Worm (Caenorhabditis elegans): ENCODE data around the gene eef-1B.1.

The eef-1B.1 gene

ce11 chrIII:7977224-7977623 is 4.0 kb upstream of the eef-1B.1 start (continued):
- TF ChIP-seq hlh-30 (tag; optimal IDR thresholded peaks at IDR 0.05; ENCODE audit: insufficient read depth) = no peak
- no peak for TF ChIP-seq snpc-4 (tag; optimal IDR thresholded peaks at IDR 0.05)
- TF ChIP-seq madf-5 (GFP tag; IDR thresholded peaks at IDR 0.05) = no peak
- TF ChIP-seq nhr-10 (tag; optimal IDR thresholded peaks at IDR 0.05) = no peak
- no peak for TF ChIP-seq tag-97 (GFP tag; IDR thresholded peaks at IDR 0.05)
- TF ChIP-seq ceh-28 (tag; optimal IDR thresholded peaks at IDR 0.05) = no peak
- TF ChIP-seq Y5F2A.4 (GFP tag; optimal IDR thresholded peaks at IDR 0.05) = no peak
- TF ChIP-seq mxl-3 (GFP tag; optimal IDR thresholded peaks at IDR 0.05) = no peak
- TF ChIP-seq zfp-2 (tag; optimal IDR thresholded peaks at IDR 0.05) = no peak
- TF ChIP-seq ceh-44 (GFP tag; IDR thresholded peaks at IDR 0.05) = no peak
- TF ChIP-seq ceh-82 (tag; optimal IDR thresholded peaks at IDR 0.05) = no peak
- TF ChIP-seq Y75B8A.6 (GFP tag; IDR thresholded peaks at IDR 0.05) = 0 out of 2 replicates have a peak, but pooled peaks have one; percentile 53
- 0 out of 2 replicates have a peak, but pooled peaks have one; percentile 29 for TF ChIP-seq php-3 (GFP tag; IDR thresholded peaks at IDR 0.05)
- TF ChIP-seq R02D3.7 (tag; optimal IDR thresholded peaks at IDR 0.05) = no peak
- TF ChIP-seq nhr-41 (GFP tag; IDR thresholded peaks at IDR 0.05) = no peak
- TF ChIP-seq daf-16 (GFP tag; optimal IDR thresholded peaks at IDR 0.05) = no peak
- TF ChIP-seq daf-16 (tag; optimal IDR thresholded peaks at IDR 0.05) = no peak
- no peak for TF ChIP-seq ZK546.5 (tag; optimal IDR thresholded peaks at IDR 0.05)
- peak; percentile 1 for TF ChIP-seq mep-1 (tag; optimal IDR thresholded peaks at IDR 0.05)
- TF ChIP-seq spr-1 (tag; optimal IDR thresholded peaks at IDR 0.05) = no peak
- TF ChIP-seq F44E2.7 (GFP tag; IDR thresholded peaks at IDR 0.05) = no peak
- no peak for TF ChIP-seq F10B5.3 (tag; optimal IDR thresholded peaks at IDR 0.05)
- TF ChIP-seq nhr-48 (tag; optimal IDR thresholded peaks at IDR 0.05) = no peak
- TF ChIP-seq snpc-1.2 (GFP tag; IDR thresholded peaks at IDR 0.05) = no peak; the same call in 1 of the 2 replicates
- TF ChIP-seq pha-4 (GFP tag; IDR thresholded peaks at IDR 0.05) = no peak
- TF ChIP-seq pha-4 (tag; optimal IDR thresholded peaks at IDR 0.05) = no peak
- TF ChIP-seq nhr-11 (tag; optimal IDR thresholded peaks at IDR 0.05) = no peak
- no peak for TF ChIP-seq ceh-62 (tag; optimal IDR thresholded peaks at IDR 0.05)
- no peak for TF ChIP-seq attf-4 (tag; optimal IDR thresholded peaks at IDR 0.05)
- peak; percentile 89 for TF ChIP-seq ama-1 (optimal IDR thresholded peaks at IDR 0.05)
- peak; percentile 83 for TF ChIP-seq duxl-1 (tag; optimal IDR thresholded peaks at IDR 0.05; ENCODE audit: poor library complexity)
- no peak for TF ChIP-seq Y48G9A.11 (GFP tag; IDR thresholded peaks at IDR 0.05)
- no peak for TF ChIP-seq F49E8.2 (tag; optimal IDR thresholded peaks at IDR 0.05; ENCODE audit: borderline replicate concordance)
- TF ChIP-seq Y105C5A.15 (GFP tag; IDR thresholded peaks at IDR 0.05) = no peak
- TF ChIP-seq unc-130 (GFP tag; optimal IDR thresholded peaks at IDR 0.05) = no peak
- TF ChIP-seq dmd-9 (GFP tag; IDR thresholded peaks at IDR 0.05) = no peak
- TF ChIP-seq egl-27 (tag; optimal IDR thresholded peaks at IDR 0.05) = no peak
- TF ChIP-seq zfp-3 (GFP tag; conservative IDR thresholded peaks at IDR 0.05) = peak; percentile 71; the same call in 1 of the 2 replicates
- peak; percentile 24 for TF ChIP-seq nhr-77 (tag; optimal IDR thresholded peaks at IDR 0.05)
- no peak for TF ChIP-seq arid-1 (GFP tag; conservative IDR thresholded peaks at IDR 0.05)
- peak; percentile 39 for TF ChIP-seq hlh-11 (tag; optimal IDR thresholded peaks at IDR 0.05)
- no peak for TF ChIP-seq nhr-6 (tag; optimal IDR thresholded peaks at IDR 0.05)
- no peak for TF ChIP-seq lir-3 (tag; optimal IDR thresholded peaks at IDR 0.05)
- TF ChIP-seq dve-1 (tag; optimal IDR thresholded peaks at IDR 0.05; ENCODE audit: insufficient read depth) = peak; percentile 19
- TF ChIP-seq dmd-6 (GFP tag; IDR thresholded peaks at IDR 0.05) = no peak
- no peak for TF ChIP-seq lin-39 (tag; optimal IDR thresholded peaks at IDR 0.05)
- TF ChIP-seq dmd-8 (GFP tag; IDR thresholded peaks at IDR 0.05) = 0 out of 2 replicates have a peak, but pooled peaks have one; percentile 39
- TF ChIP-seq nhr-42 (GFP tag; IDR thresholded peaks at IDR 0.05) = peak; percentile 67; the same call in 1 of the 2 replicates
- no peak for TF ChIP-seq unc-62 (GFP tag; optimal IDR thresholded peaks at IDR 0.05 in 1 of 2)
- TF ChIP-seq unc-62 (tag; optimal IDR thresholded peaks at IDR 0.05) = no peak
- no peak for TF ChIP-seq ctbp-1 (GFP tag; IDR thresholded peaks at IDR 0.05)
- TF ChIP-seq aly-2 (tag; optimal IDR thresholded peaks at IDR 0.05) = no peak
- no peak for TF ChIP-seq zip-11 (GFP tag; IDR thresholded peaks at IDR 0.05)
